Fruit fly (Drosophila melanogaster): Measurements from ENCODE around the gene Myc.

The Myc gene

dm6 chrX:3355180-3355579 is 17.8 kb upstream of the Myc start (continued):
- TF ChIP-seq Atf-2 (GFP tag; optimal IDR thresholded peaks at IDR 0.05) (peak; percentile 27), CG18619 (GFP tag; optimal IDR thresholded peaks at IDR 0.05) (peak; percentile 57), CG11456 (GFP tag; IDR thresholded peaks at IDR 0.05) (peak; percentile 85), ro (GFP tag; IDR thresholded peaks at IDR 0.05) (0 out of 2 replicates have a peak, but pooled peaks have one; percentile 49), MESR4 (GFP tag; optimal IDR thresholded peaks at IDR 0.05) (no peak), CG1603 (tag; optimal IDR thresholded peaks at IDR 0.05) (no peak), kay (GFP tag; optimal IDR thresholded peaks at IDR 0.05) (peak; percentile 15), crp (GFP tag; optimal IDR thresholded peaks at IDR 0.05) (no peak), CG13424 (tag; optimal IDR thresholded peaks at IDR 0.05) (peak; percentile 77), nau (GFP tag; optimal IDR thresholded peaks at IDR 0.05) (peak; percentile 56), CG10147 (GFP tag; optimal IDR thresholded peaks at IDR 0.05) (peak; percentile 57), Hand (GFP tag; optimal IDR thresholded peaks at IDR 0.05) (peak; percentile 5), CG7357 (GFP tag; IDR thresholded peaks at IDR 0.05) (peak; percentile 69), CG18476 (GFP tag; optimal IDR thresholded peaks at IDR 0.05) (peak; percentile 66), Hmx (GFP tag; optimal IDR thresholded peaks at IDR 0.05) (no peak), Dbx (GFP tag; IDR thresholded peaks at IDR 0.05) (peak; percentile 75), chn (GFP tag; optimal IDR thresholded peaks at IDR 0.05) (peak; percentile 38), Nf-YC (tag; optimal IDR thresholded peaks at IDR 0.05) (no peak), tna (GFP tag; IDR thresholded peaks at IDR 0.05; ENCODE audit: partially characterized antibody) (no peak), CG2120 (GFP tag; optimal IDR thresholded peaks at IDR 0.05) (peak; percentile 65), Spps (tag; optimal IDR thresholded peaks at IDR 0.05) (peak; percentile 80), grau (tag; optimal IDR thresholded peaks at IDR 0.05) (peak; percentile 76), CG6254 (GFP tag; optimal IDR thresholded peaks at IDR 0.05) (peak; percentile 74), Atf3 (GFP tag; optimal IDR thresholded peaks at IDR 0.05) (peak; percentile 39), Drgx (GFP tag; IDR thresholded peaks at IDR 0.05) (no peak), trh (GFP tag; optimal IDR thresholded peaks at IDR 0.05) (peak; percentile 34), Eip74EF (GFP tag; optimal IDR thresholded peaks at IDR 0.05) (peak in 1 of 2 experiments; percentile 42), pfk (GFP tag; optimal IDR thresholded peaks at IDR 0.05) (no peak), CG1647 (GFP tag; optimal IDR thresholded peaks at IDR 0.05) (peak; percentile 33), CG16863 (GFP tag; optimal IDR thresholded peaks at IDR 0.05) (peak; percentile 46), Fer2 (tag; optimal IDR thresholded peaks at IDR 0.05) (no peak), CG11696 (GFP tag; IDR thresholded peaks at IDR 0.05) (peak; percentile 65), pita (GFP tag; optimal IDR thresholded peaks at IDR 0.05) (no peak), CG33557 (GFP tag; optimal IDR thresholded peaks at IDR 0.05) (peak; percentile 89), CG1233 (GFP tag; optimal IDR thresholded peaks at IDR 0.05) (peak; percentile 71), HLH54F (GFP tag; optimal IDR thresholded peaks at IDR 0.05) (peak; percentile 24), CG14710 (tag; optimal IDR thresholded peaks at IDR 0.05) (peak; percentile 87), lilli (GFP tag; optimal IDR thresholded peaks at IDR 0.05) (peak; percentile 72), cg (GFP tag; optimal IDR thresholded peaks at IDR 0.05) (no peak), CG43689 (GFP tag; IDR thresholded peaks at IDR 0.05) (peak; percentile 49; the same call in 1 of the 2 replicates), amos (GFP tag; IDR thresholded peaks at IDR 0.05; ENCODE audit: partially characterized antibody) (no peak), CG7963 (GFP tag; IDR thresholded peaks at IDR 0.05; ENCODE audit: partially characterized antibody) (no peak), PHDP (tag; optimal IDR thresholded peaks at IDR 0.05) (peak; percentile 76), slp2 (GFP tag; optimal IDR thresholded peaks at IDR 0.05) (no peak), CG14860 (GFP tag; IDR thresholded peaks at IDR 0.05; ENCODE audit: partially characterized antibody) (no peak), hth (optimal IDR thresholded peaks at IDR 0.05) (no peak), CG42726 (GFP tag; IDR thresholded peaks at IDR 0.05; ENCODE audit: partially characterized antibody) (no peak), H2.0 (GFP tag; IDR thresholded peaks at IDR 0.05) (peak; percentile 80), CG8924 (tag; optimal IDR thresholded peaks at IDR 0.05) (peak; percentile 77), CG16813 (GFP tag; IDR thresholded peaks at IDR 0.05; ENCODE audit: partially characterized antibody) (no peak)
